Fruit fly (Drosophila melanogaster) whole organism, embryonic: Measurements from ENCODE around the gene CAH3.

Experiments used
- ATbp ChIP-seq: fragments of 200-800 bp; sonication (Bioruptor generic); optimal IDR thresholded peaks from 2 replicates; lab custom pipeline; 2017; ENCODE audit warnings: missing biosample characterization, mild to moderate bottlenecking, missing genetic modification characterization, missing genetic modification reagents
- Abd-B ChIP-seq: fragments of 200-800 bp; sonication (Bioruptor generic); optimal IDR thresholded peaks from 2 replicates; lab custom pipeline; 2018; ENCODE audit warnings: missing biosample characterization, mild to moderate bottlenecking, missing genetic modification characterization, moderate library complexity
- Atf6 ChIP-seq: fragments of 200-800 bp; sonication (Bioruptor generic); IDR thresholded peaks from 2 replicates; pipeline ENCODE4 v1.3.6; 2022; ENCODE audit warnings: missing biosample characterization, missing genetic modification characterization
- CG10147 ChIP-seq: fragments of 200-800 bp; sonication (Bioruptor generic); optimal IDR thresholded peaks from 2 replicates; lab custom pipeline; 2019; ENCODE audit warnings: missing biosample characterization, mild to moderate bottlenecking, missing genetic modification characterization, moderate library complexity
- CG10654 ChIP-seq: fragments of 200-800 bp; sonication (Bioruptor generic); optimal IDR thresholded peaks from 2 replicates; lab custom pipeline; 2016; ENCODE audit warnings: missing biosample characterization, missing genetic modification characterization
- CG10979 ChIP-seq: fragments of 200-800 bp; sonication (Bioruptor generic); optimal IDR thresholded peaks from 2 replicates; lab custom pipeline; 2018; ENCODE audit warnings: missing biosample characterization, mild to moderate bottlenecking, missing genetic modification characterization, moderate library complexity
- CG11456 ChIP-seq: fragments of 200-800 bp; sonication (Bioruptor generic); IDR thresholded peaks from 3 replicates; pipeline ENCODE4 v1.3.6; 2022; ENCODE audit warnings: missing biosample characterization, missing genetic modification characterization
- CG12219 ChIP-seq: fragments of 200-800 bp; sonication (Bioruptor generic); optimal IDR thresholded peaks from 3 replicates; lab custom pipeline; 2018; ENCODE audit warnings: missing biosample characterization, mild to moderate bottlenecking, missing genetic modification characterization
- CG12659 ChIP-seq: fragments of 200-800 bp; sonication (Bioruptor generic); optimal IDR thresholded peaks from 3 replicates; lab custom pipeline; 2017; ENCODE audit warnings: mild to moderate bottlenecking, missing biosample characterization, missing genetic modification reagents, missing genetic modification characterization
- CG13296 ChIP-seq: fragments of 200-800 bp; sonication (Bioruptor generic); optimal IDR thresholded peaks from 3 replicates; lab custom pipeline; 2018; ENCODE audit warnings: missing biosample characterization, mild to moderate bottlenecking, missing genetic modification characterization
- CG13894 ChIP-seq: fragments of 200-800 bp; sonication (Bioruptor generic); optimal IDR thresholded peaks from 3 replicates; lab custom pipeline; 2018; ENCODE audit warnings: missing biosample characterization, mild to moderate bottlenecking, missing genetic modification characterization, moderate library complexity
- CG15073 ChIP-seq: fragments of 200-800 bp; sonication (Bioruptor generic); optimal IDR thresholded peaks from 2 replicates; lab custom pipeline; 2016; ENCODE audit warnings: missing biosample characterization, missing genetic modification characterization
- CG15514 ChIP-seq: fragments of 200-800 bp; sonication (Bioruptor generic); optimal IDR thresholded peaks from 3 replicates; lab custom pipeline; 2017; ENCODE audit warnings: missing biosample characterization, missing genetic modification characterization, mild to moderate bottlenecking, moderate library complexity, missing genetic modification reagents
- CG17361 ChIP-seq: fragments of 200-800 bp; sonication (Bioruptor generic); IDR thresholded peaks from 3 replicates; pipeline ENCODE4 v1.3.6; 2022; ENCODE audit warnings: missing biosample characterization, missing genetic modification characterization
- CG17568 ChIP-seq: fragments of 200-800 bp; sonication (Bioruptor generic); optimal IDR thresholded peaks from 2 replicates; lab custom pipeline; 2018; ENCODE audit warnings: missing biosample characterization, mild to moderate bottlenecking, missing genetic modification characterization, moderate library complexity
- CG17912 ChIP-seq: fragments of 200-800 bp; sonication (Bioruptor generic); optimal IDR thresholded peaks from 2 replicates; lab custom pipeline; 2018; ENCODE audit warnings: missing biosample characterization, mild to moderate bottlenecking, missing genetic modification characterization
- CG2678 ChIP-seq: fragments of 200-800 bp; sonication (Bioruptor generic); optimal IDR thresholded peaks from 3 replicates; lab custom pipeline; 2019; ENCODE audit warnings: missing biosample characterization, mild to moderate bottlenecking, missing genetic modification characterization, moderate library complexity
- CG34376 ChIP-seq: fragments of 200-800 bp; sonication (Bioruptor generic); optimal IDR thresholded peaks from 2 replicates; lab custom pipeline; 2018; ENCODE audit warnings: missing biosample characterization, mild to moderate bottlenecking, missing genetic modification characterization
- CG3995 ChIP-seq: fragments of 200-800 bp; sonication (Bioruptor generic); optimal IDR thresholded peaks from 3 replicates; lab custom pipeline; 2016; ENCODE audit warnings: missing biosample characterization, missing genetic modification characterization
- CG4404 ChIP-seq: fragments of 200-800 bp; sonication (Bioruptor generic); IDR thresholded peaks from 2 replicates; pipeline ENCODE4 v1.3.6; 2022; ENCODE audit warnings: missing biosample characterization, missing genetic modification characterization
- CG5245 ChIP-seq: fragments of 200-800 bp; sonication (Bioruptor generic); optimal IDR thresholded peaks from 3 replicates; lab custom pipeline; 2016; ENCODE audit warnings: missing biosample characterization, missing genetic modification characterization
- CG7357 ChIP-seq: fragments of 200-800 bp; sonication (Bioruptor generic); IDR thresholded peaks from 3 replicates; pipeline ENCODE4 v1.3.6; 2022; ENCODE audit warnings: missing biosample characterization, missing genetic modification characterization
- CG7786 ChIP-seq: fragments of 200-800 bp; sonication (Bioruptor generic); optimal IDR thresholded peaks from 2 replicates; lab custom pipeline; 2016; ENCODE audit warnings: missing biosample characterization, missing genetic modification characterization
- CG7987 ChIP-seq: fragments of 200-800 bp; sonication (Bioruptor generic); optimal IDR thresholded peaks from 2 replicates; lab custom pipeline; 2018; ENCODE audit warnings: missing biosample characterization, mild to moderate bottlenecking, missing genetic modification characterization, moderate library complexity
- CG8478 ChIP-seq: fragments of >200 bp; optimal IDR thresholded peaks from 2 replicates; lab custom pipeline; 2018
- CrebB ChIP-seq: fragments of 200-800 bp; sonication (Bioruptor generic); optimal IDR thresholded peaks from 3 replicates; lab custom pipeline; 2018; ENCODE audit warnings: missing biosample characterization, mild to moderate bottlenecking, missing genetic modification characterization
- Dad ChIP-seq: fragments of 200-800 bp; sonication (Bioruptor generic); optimal IDR thresholded peaks from 3 replicates; lab custom pipeline; 2016; ENCODE audit warnings: missing biosample characterization, missing genetic modification characterization
- Deaf1 ChIP-seq: fragments of 200-800 bp; optimal IDR thresholded peaks from 3 replicates; lab custom pipeline; 2019; ENCODE audit warnings: missing biosample characterization, mild to moderate bottlenecking, missing genetic modification characterization, moderate library complexity
- Dll ChIP-seq: fragments of 200-800 bp; sonication (Bioruptor generic); IDR thresholded peaks from 4 replicates; pipeline ENCODE4 v1.3.6; 2022; ENCODE audit warnings: missing biosample characterization, missing genetic modification characterization; ENCODE audit not compliant: partially characterized antibody
- H2.0 ChIP-seq: fragments of 200-800 bp; sonication (Bioruptor generic); IDR thresholded peaks from 2 replicates; pipeline ENCODE4 v1.3.6; 2022; ENCODE audit warnings: missing biosample characterization, missing genetic modification characterization
- HmgZ ChIP-seq: fragments of 200-800 bp; sonication (Bioruptor generic); optimal IDR thresholded peaks from 2 replicates; lab custom pipeline; 2018; ENCODE audit warnings: missing biosample characterization, mild to moderate bottlenecking, missing genetic modification characterization
- MBD-R2 ChIP-seq: fragments of 200-800 bp; sonication (Bioruptor generic); IDR thresholded peaks from 2 replicates; pipeline ENCODE4 v1.3.6; 2022; ENCODE audit warnings: missing biosample characterization, missing genetic modification characterization
- Meics ChIP-seq: fragments of 200-800 bp; sonication (Bioruptor generic); optimal IDR thresholded peaks from 2 replicates; lab custom pipeline; 2017; ENCODE audit warnings: missing biosample characterization, mild to moderate bottlenecking, missing genetic modification characterization
- Nf-YB ChIP-seq: fragments of 200-800 bp; sonication (Bioruptor generic); optimal IDR thresholded peaks from 3 replicates; lab custom pipeline; 2019; ENCODE audit warnings: missing biosample characterization, mild to moderate bottlenecking, missing genetic modification characterization, moderate library complexity
- Nf-YC ChIP-seq: fragments of 200-800 bp; optimal IDR thresholded peaks from 3 replicates; lab custom pipeline; 2019; ENCODE audit warnings: missing biosample characterization, mild to moderate bottlenecking, missing genetic modification characterization, moderate library complexity
- Spps ChIP-seq: fragments of 200-800 bp; sonication (Bioruptor generic); optimal IDR thresholded peaks from 2 replicates; lab custom pipeline; 2018; ENCODE audit warnings: missing biosample characterization, mild to moderate bottlenecking, missing genetic modification characterization
- Sry-δ ChIP-seq: fragments of 200-800 bp; sonication (Bioruptor generic); optimal IDR thresholded peaks from 2 replicates; lab custom pipeline; 2016; ENCODE audit warnings: missing biosample characterization, missing genetic modification characterization
- az2 ChIP-seq: fragments of 200-800 bp; sonication (Bioruptor generic); optimal IDR thresholded peaks from 3 replicates; lab custom pipeline; 2016; ENCODE audit warnings: missing biosample characterization, missing genetic modification characterization
- chinmo ChIP-seq: fragments of 200-800 bp; sonication (Bioruptor generic); IDR thresholded peaks from 4 replicates; pipeline ENCODE4 v1.3.6; 2022; ENCODE audit warnings: missing biosample characterization, missing genetic modification characterization; ENCODE audit not compliant: partially characterized antibody
- dan ChIP-seq: fragments of 200-800 bp; sonication (Bioruptor generic); IDR thresholded peaks from 2 replicates; pipeline ENCODE4 v1.3.6; 2022; ENCODE audit warnings: missing biosample characterization, missing genetic modification characterization
- exex ChIP-seq: fragments of 200-800 bp; sonication (Bioruptor generic); optimal IDR thresholded peaks from 4 replicates; lab custom pipeline; 2018; ENCODE audit warnings: missing biosample characterization, mild to moderate bottlenecking, missing genetic modification characterization, moderate library complexity
- ftz-f1 ChIP-seq: fragments of 200-800 bp; sonication (Bioruptor generic); optimal IDR thresholded peaks from 2 replicates; lab custom pipeline; 2016; ENCODE audit warnings: missing biosample characterization, missing genetic modification characterization
- lab ChIP-seq: fragments of 200-800 bp; sonication (Bioruptor generic); optimal IDR thresholded peaks from 3 replicates; lab custom pipeline; 2017; ENCODE audit warnings: missing biosample characterization, missing genetic modification characterization, mild to moderate bottlenecking, moderate library complexity, missing genetic modification reagents
- psq ChIP-seq: fragments of 200-800 bp; sonication (Bioruptor generic); optimal IDR thresholded peaks from 2 replicates; lab custom pipeline; 2017; ENCODE audit warnings: missing biosample characterization, missing genetic modification characterization
- salm ChIP-seq: fragments of 200-800 bp; sonication (Bioruptor generic); optimal IDR thresholded peaks from 2 replicates; lab custom pipeline; 2018; ENCODE audit warnings: missing biosample characterization, mild to moderate bottlenecking, missing genetic modification characterization
- sd ChIP-seq: fragments of 200-800 bp; sonication (Bioruptor generic); optimal IDR thresholded peaks from 3 replicates; lab custom pipeline; 2018; ENCODE audit warnings: missing biosample characterization, mild to moderate bottlenecking, missing genetic modification characterization, moderate library complexity
- sens ChIP-seq: fragments of 200-800 bp; sonication (Bioruptor generic); peaks from one replicate; lab custom pipeline; 2016; ENCODE audit warnings: missing biosample characterization, missing genetic modification characterization
- sqz ChIP-seq: fragments of 200-800 bp; sonication (Bioruptor generic); optimal IDR thresholded peaks from 3 replicates; lab custom pipeline; 2018; ENCODE audit warnings: missing biosample characterization, mild to moderate bottlenecking, missing genetic modification characterization
- sug ChIP-seq: fragments of 200-800 bp; optimal IDR thresholded peaks from 2 replicates; lab custom pipeline; 2019; ENCODE audit warnings: missing biosample characterization, mild to moderate bottlenecking, missing genetic modification characterization, moderate library complexity
- unpg ChIP-seq: fragments of 200-800 bp; sonication (Bioruptor generic); optimal IDR thresholded peaks from 3 replicates; lab custom pipeline; 2018; ENCODE audit warnings: missing biosample characterization, mild to moderate bottlenecking, missing genetic modification characterization, moderate library complexity
- wdn ChIP-seq: fragments of 200-800 bp; sonication (Bioruptor generic); IDR thresholded peaks from 2 replicates; pipeline ENCODE4 v1.3.6; 2022; ENCODE audit warnings: missing biosample characterization, missing genetic modification characterization

The CAH3 gene

DNA sequence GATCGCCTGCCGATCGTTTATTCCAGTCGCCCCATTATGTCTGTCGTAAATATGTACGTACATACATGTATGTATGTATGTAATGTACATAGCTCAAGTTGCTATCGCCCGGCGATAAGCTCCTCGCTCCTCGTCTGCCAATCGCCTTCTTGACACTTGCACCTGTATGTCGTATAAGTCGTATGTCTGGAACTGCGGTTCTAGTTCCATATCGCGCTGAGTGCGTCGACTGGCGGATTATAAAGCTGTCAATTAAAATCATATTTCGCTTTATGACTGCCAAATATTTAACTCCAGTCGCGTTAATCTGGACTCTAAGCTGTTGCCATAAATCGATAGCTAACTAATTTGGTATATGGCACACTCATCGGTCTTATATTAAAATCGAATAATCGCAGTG is 4.3 kb downstream of the CAH3 start:
- no peak for TF ChIP-seq CG10147 (GFP tag; lab: Kevin White, UChicago)
- peak; percentile 41 for TF ChIP-seq sug (tag; lab: Kevin White, UChicago)
- TF ChIP-seq CG13296 (GFP tag; lab: Kevin White, UChicago) = peak; percentile 18
- TF ChIP-seq CG5245 (GFP tag; lab: Kevin White, UChicago) = no peak
- TF ChIP-seq CG34376 = peak; percentile 57
- TF ChIP-seq CG17568 (GFP tag; lab: Kevin White, UChicago) = peak; percentile 16
- TF ChIP-seq Sry-δ (GFP tag; lab: Kevin White, UChicago) = no peak
- TF ChIP-seq CG2678 (tag; lab: Kevin White, UChicago) = peak; percentile 28
- TF ChIP-seq CG13894 (tag; lab: Kevin White, UChicago) = peak; percentile 12
- TF ChIP-seq Spps (tag; lab: Kevin White, UChicago) = no peak
- no peak for TF ChIP-seq CG3995 (GFP tag; lab: Kevin White, UChicago)
- peak; percentile 73 for TF ChIP-seq Nf-YC (tag; lab: Kevin White, UChicago)
- TF ChIP-seq unpg = peak; percentile 7
- TF ChIP-seq Deaf1 (tag; lab: Kevin White, UChicago) = peak; percentile 7
- no peak for TF ChIP-seq CG7357
- no peak for TF ChIP-seq Abd-B
- peak; percentile 33 for TF ChIP-seq salm (tag; lab: Kevin White, UChicago)
- TF ChIP-seq CG12659 (GFP tag; lab: Kevin White, UChicago) = no peak
- TF ChIP-seq chinmo (GFP tag; lab: Robert Waterston, UW) = 0 out of 4 replicates have a peak, but pooled peaks have one; percentile 51
- peak; percentile 16 for TF ChIP-seq lab (GFP tag; lab: Kevin White, UChicago)
- no peak for TF ChIP-seq CG17361 (GFP tag; lab: Robert Waterston, UW)
- TF ChIP-seq CG4404 (GFP tag; lab: Robert Waterston, UW) = no peak
- TF ChIP-seq sens = peak; percentile 19
- peak; percentile 99 for TF ChIP-seq exex (tag; lab: Kevin White, UChicago)
- peak; percentile 66 for TF ChIP-seq sd
- TF ChIP-seq Atf6 (GFP tag; lab: Robert Waterston, UW) = 0 out of 2 replicates have a peak, but pooled peaks have one; percentile 9
- peak; percentile 21 for TF ChIP-seq CrebB (tag; lab: Kevin White, UChicago)
- TF ChIP-seq Nf-YB (GFP tag; lab: Kevin White, UChicago) = peak; percentile 75
- TF ChIP-seq CG8478 (lab: Kevin White, UChicago) = no peak
- TF ChIP-seq CG15514 (GFP tag; lab: Kevin White, UChicago) = peak; percentile 25

DNA sequence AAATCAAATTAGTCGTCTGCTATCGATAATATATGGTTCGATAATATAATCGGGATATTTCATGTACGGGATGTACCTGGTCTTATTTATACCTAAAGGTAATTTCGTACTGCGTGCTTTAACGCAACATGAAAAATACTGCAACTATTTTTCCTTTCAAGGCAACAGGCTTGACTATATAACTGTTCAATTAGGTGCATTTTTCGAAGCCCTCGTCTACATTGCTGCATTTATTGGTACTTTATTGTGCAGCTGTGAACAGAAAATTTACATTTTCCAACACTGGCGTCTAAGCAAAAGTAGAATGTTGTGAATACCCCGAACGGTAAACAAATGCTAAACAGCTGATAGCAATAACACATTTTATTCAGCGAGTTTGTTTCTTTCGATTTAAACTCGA is 9.0 kb downstream of the CAH3 start, which contains the start of the genes Ppt1 and Ogg1:
Gene Ppt1 (minus strand): TSS at position 225 of the 400 bp plus-strand sequence.
Gene Ogg1 (plus strand): TSS at position 325 of the 400 bp plus-strand sequence.
- no peak for TF ChIP-seq CG7987 (GFP tag; lab: Kevin White, UChicago)
- peak; percentile 63 for TF ChIP-seq HmgZ
- no peak for TF ChIP-seq CG11456 (GFP tag; lab: Robert Waterston, UW)
- TF ChIP-seq CG10979 (tag; lab: Kevin White, UChicago) = peak; percentile 43
- no peak for TF ChIP-seq wdn (GFP tag; lab: Robert Waterston, UW)
- no peak for TF ChIP-seq ATbp (GFP tag; lab: Kevin White, UChicago)
- TF ChIP-seq Dll = peak; percentile 75
- peak; percentile 80 for TF ChIP-seq MBD-R2 (GFP tag; lab: Robert Waterston, UW)
- TF ChIP-seq CG12219 = no peak
- TF ChIP-seq Deaf1 (tag; lab: Kevin White, UChicago) = peak; percentile 13
- peak; percentile 42 for TF ChIP-seq CG7786
- 0 out of 2 replicates have a peak, but pooled peaks have one; percentile 17 for TF ChIP-seq H2.0
- peak; percentile 8 for TF ChIP-seq sqz (GFP tag; lab: Kevin White, UChicago)
- TF ChIP-seq CG10654 (GFP tag; lab: Kevin White, UChicago) = peak; percentile 54
- TF ChIP-seq CG17912 (GFP tag; lab: Kevin White, UChicago) = no peak
- no peak for TF ChIP-seq psq
- no peak for TF ChIP-seq CG15073
- peak; percentile 44 for TF ChIP-seq Dad (GFP tag; lab: Kevin White, UChicago)
- peak; percentile 39 for TF ChIP-seq CG12659 (GFP tag; lab: Kevin White, UChicago)
- TF ChIP-seq az2 = peak; percentile 46
- TF ChIP-seq ftz-f1 (GFP tag; lab: Kevin White, UChicago) = no peak
- TF ChIP-seq Meics (GFP tag; lab: Kevin White, UChicago) = peak; percentile 43
- no peak for TF ChIP-seq dan (GFP tag; lab: Robert Waterston, UW)
